Worm (Caenorhabditis elegans) whole organism, early embryonic: ENCODE data around the gene E01G4.5.

ENCODE experiments used
- B0310.2 ChIP-seq: sonication (generic microtip); optimal IDR thresholded peaks from 2 replicates; lab custom pipeline; 2016; ENCODE audit warnings: mild to moderate bottlenecking, missing genetic modification characterization, missing compliant biosample characterization
- F13C5.2 ChIP-seq: sonication (generic microtip); optimal IDR thresholded peaks from 2 replicates; lab custom pipeline; 2017; ENCODE audit warnings: mild to moderate bottlenecking, missing genetic modification characterization, inconsistent platforms, missing compliant biosample characterization
- aly-1 ChIP-seq: sonication (generic microtip); optimal IDR thresholded peaks from 2 replicates; lab custom pipeline; 2016; ENCODE audit warnings: missing genetic modification characterization, missing compliant biosample characterization
- ama-1 ChIP-seq: fragments of 150-350 bp; optimal IDR thresholded peaks from 2 replicates; lab custom pipeline; 2014
- ceh-13 ChIP-seq: fragments of 200-800 bp; sonication (Bioruptor generic); optimal IDR thresholded peaks from 2 replicates; lab custom pipeline; 2018; ENCODE audit warnings: mild to moderate bottlenecking, missing genetic modification characterization, missing compliant biosample characterization
- ceh-36 ChIP-seq: sonication (generic microtip); optimal IDR thresholded peaks from 2 replicates; lab custom pipeline; 2016; ENCODE audit warnings: missing genetic modification characterization, inconsistent platforms, missing compliant biosample characterization
- ets-7 ChIP-seq: sonication (generic microtip); optimal IDR thresholded peaks from 2 replicates; lab custom pipeline; 2016; ENCODE audit warnings: missing genotype, missing genetic modification characterization, missing compliant biosample characterization
- flt-1 ChIP-seq: fragments of 200-800 bp; sonication (Bioruptor generic); IDR thresholded peaks from 2 replicates; pipeline ENCODE4 v1.3.6; 2022; ENCODE audit warnings: missing genetic modification characterization, missing compliant biosample characterization
- hmbx-1 ChIP-seq: sonication (generic microtip); optimal IDR thresholded peaks from 2 replicates; lab custom pipeline; 2016; ENCODE audit warnings: mild to moderate bottlenecking, missing genetic modification characterization, missing compliant biosample characterization
- hmg-4 ChIP-seq: fragments of 200-800 bp; sonication (Bioruptor generic); optimal IDR thresholded peaks from 2 replicates; lab custom pipeline; 2018; ENCODE audit warnings: mild to moderate bottlenecking, missing genetic modification characterization, missing compliant biosample characterization
- hnd-1 ChIP-seq: sonication (generic microtip); optimal IDR thresholded peaks from 2 replicates; lab custom pipeline; 2016; ENCODE audit warnings: missing genetic modification characterization, missing compliant biosample characterization
- pes-1 ChIP-seq: fragments of 200-800 bp; sonication (Bioruptor generic); IDR thresholded peaks from 2 replicates; pipeline ENCODE4 v1.3.6; 2022; ENCODE audit warnings: missing genetic modification reagents, missing genetic modification characterization, missing compliant biosample characterization
- scrt-1 ChIP-seq: fragments of 200-800 bp; sonication (Bioruptor generic); IDR thresholded peaks from 2 replicates; pipeline ENCODE4 v1.3.6; 2022; ENCODE audit warnings: missing genetic modification characterization, missing compliant biosample characterization
- sea-1 ChIP-seq: fragments of 200-800 bp; sonication (Bioruptor generic); conservative IDR thresholded peaks from 2 replicates; pipeline ENCODE4 v1.3.6; 2022; ENCODE audit warnings: missing genetic modification characterization, missing compliant biosample characterization
- tbx-11 ChIP-seq: fragments of 200-800 bp; sonication (Bioruptor generic); IDR thresholded peaks from 2 replicates; pipeline ENCODE4 v1.3.6; 2022; ENCODE audit warnings: missing genetic modification characterization, missing compliant biosample characterization
- tbx-37 ChIP-seq: fragments of 200-800 bp; sonication (Bioruptor generic); conservative IDR thresholded peaks from 2 replicates; pipeline ENCODE4 v1.3.6; 2022; ENCODE audit warnings: missing genetic modification reagents, missing genetic modification characterization, missing compliant biosample characterization
- tra-4 ChIP-seq: sonication (generic microtip); optimal IDR thresholded peaks from 2 replicates; lab custom pipeline; 2017; ENCODE audit warnings: missing genetic modification characterization, missing compliant biosample characterization

E01G4.5 gene

ce11 chrII:13503653-13504052 is 31.5 kb downstream of the E01G4.5 start, which contains the start of gene F54F11.1:
TSS of gene F54F11.1 (plus strand) at chrII:13503953.
- TF ChIP-seq ama-1 (lab: Kevin White, UChicago), result no peak
- TF ChIP-seq flt-1 (GFP tag; lab: Robert Waterston, UW), result no peak
- no peak for TF ChIP-seq aly-1 (tag; lab: Kevin White, UChicago)
- no peak for TF ChIP-seq F13C5.2 (tag; lab: Kevin White, UChicago)
- TF ChIP-seq pes-1 (GFP tag; lab: Robert Waterston, UW), result no peak
- TF ChIP-seq tbx-11 (GFP tag; lab: Robert Waterston, UW), result no peak

- TF ChIP-seq B0310.2 (tag; lab: Kevin White, UChicago) (no peak), scrt-1 (GFP tag; lab: Robert Waterston, UW) (no peak), aly-1 (tag; lab: Kevin White, UChicago) (no peak), hmbx-1 (tag; lab: Kevin White, UChicago) (no peak), sea-1 (GFP tag; lab: Robert Waterston, UW) (no peak), tbx-37 (GFP tag; lab: Robert Waterston, UW) (no peak), pes-1 (GFP tag; lab: Robert Waterston, UW) (no peak), tra-4 (tag; lab: Kevin White, UChicago) (no peak), ceh-36 (tag; lab: Kevin White, UChicago) (no peak), ceh-13 (GFP tag; lab: Kevin White, UChicago) (no peak), flt-1 (GFP tag; lab: Robert Waterston, UW) (no peak), F13C5.2 (tag; lab: Kevin White, UChicago) (no peak), tbx-11 (GFP tag; lab: Robert Waterston, UW) (no peak), ets-7 (tag; lab: Kevin White, UChicago) (no peak), hnd-1 (tag; lab: Kevin White, UChicago) (no peak)
Observed at ce11 chrII:13505386-13505785, 33.2 kb downstream of the E01G4.5 start.

ce11 chrII:13505977-13506568 is 33.9 kb downstream of the E01G4.5 start:
- no peak for TF ChIP-seq ceh-36 (tag; lab: Kevin White, UChicago)
- TF ChIP-seq flt-1 (GFP tag; lab: Robert Waterston, UW), result no peak
- no peak for TF ChIP-seq ama-1 (lab: Kevin White, UChicago)
- TF ChIP-seq hnd-1 (tag; lab: Kevin White, UChicago), result no peak
- TF ChIP-seq ets-7 (tag; lab: Kevin White, UChicago), result no peak
- TF ChIP-seq hmbx-1 (tag; lab: Kevin White, UChicago), result no peak
- TF ChIP-seq pes-1 (GFP tag; lab: Robert Waterston, UW), result no peak
- TF ChIP-seq tra-4 (tag; lab: Kevin White, UChicago), result no peak
- no peak for TF ChIP-seq hmg-4 (GFP tag; lab: Kevin White, UChicago)
- TF ChIP-seq aly-1 (tag; lab: Kevin White, UChicago), result no peak
- TF ChIP-seq tbx-37 (GFP tag; lab: Robert Waterston, UW), result no peak
- TF ChIP-seq ceh-13 (GFP tag; lab: Kevin White, UChicago), result no peak
- no peak for TF ChIP-seq sea-1 (GFP tag; lab: Robert Waterston, UW)

DNA sequence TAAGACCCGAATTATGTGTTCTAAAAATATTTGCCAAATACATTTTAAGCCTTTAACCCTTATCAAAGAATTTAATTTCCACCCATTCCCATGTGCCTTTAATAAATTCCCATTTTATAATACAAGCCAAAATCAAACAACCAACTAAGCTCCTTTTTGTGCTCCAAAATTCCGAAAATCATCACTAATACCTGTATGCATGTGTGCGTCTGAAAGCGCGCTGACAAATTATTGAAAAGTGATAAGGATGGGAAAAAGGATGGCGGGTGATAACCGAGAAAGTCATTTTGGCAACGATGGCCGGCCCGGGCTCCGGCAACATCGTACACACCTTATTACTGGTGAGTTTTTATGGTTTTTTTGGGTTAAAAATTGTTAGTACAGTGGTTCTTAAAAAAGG is 35.3 kb downstream of the E01G4.5 start, which contains the start of gene nep-17:
TSS of gene nep-17 (plus strand) at position 285 of the 400 bp plus-strand sequence.
- TF ChIP-seq tbx-37 (GFP tag; lab: Robert Waterston, UW) (no peak), flt-1 (GFP tag; lab: Robert Waterston, UW) (no peak), tbx-11 (GFP tag; lab: Robert Waterston, UW) (no peak), ceh-13 (GFP tag; lab: Kevin White, UChicago) (no peak), F13C5.2 (tag; lab: Kevin White, UChicago) (no peak), ceh-36 (tag; lab: Kevin White, UChicago) (no peak), hmbx-1 (tag; lab: Kevin White, UChicago) (no peak), scrt-1 (GFP tag; lab: Robert Waterston, UW) (no peak), aly-1 (tag; lab: Kevin White, UChicago) (no peak), hmg-4 (GFP tag; lab: Kevin White, UChicago) (no peak), ets-7 (tag; lab: Kevin White, UChicago) (no peak)

ce11 chrII:13508607-13509006 is 36.4 kb downstream of the E01G4.5 start:
- TF ChIP-seq flt-1 (GFP tag; lab: Robert Waterston, UW), result no peak
- TF ChIP-seq tbx-11 (GFP tag; lab: Robert Waterston, UW), result no peak
- no peak for TF ChIP-seq F13C5.2 (tag; lab: Kevin White, UChicago)
- TF ChIP-seq hnd-1 (tag; lab: Kevin White, UChicago), result no peak

- no peak for TF ChIP-seq hnd-1 (tag; lab: Kevin White, UChicago)
Observed at ce11 chrII:13515813-13516212, 43.6 kb downstream of the E01G4.5 start.

DNA sequence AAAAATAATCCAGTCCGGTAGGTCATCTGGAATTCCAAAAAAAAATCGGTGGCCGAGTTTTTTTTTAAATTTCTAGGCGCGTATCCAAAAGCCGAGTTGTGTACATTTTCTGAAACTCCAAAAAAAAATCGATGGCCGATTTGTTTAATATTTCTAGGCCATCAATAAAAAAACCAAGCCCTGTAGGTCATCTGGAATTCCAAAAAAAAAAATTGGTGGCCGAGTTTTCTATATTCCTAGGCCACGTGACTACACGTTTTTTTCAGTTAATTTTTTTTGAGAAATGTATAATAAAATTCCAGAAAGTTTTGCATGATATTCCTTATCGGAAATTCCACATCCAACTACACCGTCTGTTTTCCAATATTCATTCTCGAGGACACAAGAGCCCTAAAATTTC is 45.4 kb downstream of the E01G4.5 start, which contains the start of gene sre-45:
TSS of gene sre-45 (plus strand) at position 301 of the 400 bp plus-strand sequence.
- TF ChIP-seq hmg-4 (GFP tag; lab: Kevin White, UChicago) (no peak), B0310.2 (tag; lab: Kevin White, UChicago) (no peak), flt-1 (GFP tag; lab: Robert Waterston, UW) (no peak), ets-7 (tag; lab: Kevin White, UChicago) (no peak), hnd-1 (tag; lab: Kevin White, UChicago) (no peak), tbx-11 (GFP tag; lab: Robert Waterston, UW) (no peak), tra-4 (tag; lab: Kevin White, UChicago) (no peak), aly-1 (tag; lab: Kevin White, UChicago) (no peak)
